Worm (Caenorhabditis elegans) whole organism, L4/young adult: Measurements from ENCODE around the gene C50A2.7.
"Not testable (repeated sequence)": the region's sequence is repeated elsewhere in the genome, so short reads cannot be mapped to it uniquely, and the experiment has no call there.

Experiments
- W03F9.2 ChIP-seq: fragments of 150-350 bp; optimal IDR thresholded peaks from 2 replicates; lab custom pipeline; 2014; ENCODE audit warnings: missing biosample characterization, missing genetic modification characterization
- dao-5 ChIP-seq: sonication (generic microtip); optimal IDR thresholded peaks from 2 replicates; lab custom pipeline; 2016; ENCODE audit warnings: missing genotype, missing genetic modification characterization, moderate library complexity, missing compliant biosample characterization
- him-1 ChIP-seq: sonication (generic microtip); optimal IDR thresholded peaks from 2 replicates; lab custom pipeline; 2016; ENCODE audit warnings: missing genotype, missing genetic modification reagents, missing genetic modification characterization, missing compliant biosample characterization

Gene C50A2.7

ce11 chrIV:1160386-1160785, 2.8 kb upstream of the C50A2.7 start, which contains the start of gene ets-8:
Gene ets-8 (minus strand): TSS chrIV:1160486.
- no peak for TF ChIP-seq W03F9.2 (tag; lab: Kevin White, UChicago)
- no peak for TF ChIP-seq him-1 (tag; lab: Kevin White, UChicago)
- TF ChIP-seq dao-5 (tag; lab: Kevin White, UChicago): no peak

DNA sequence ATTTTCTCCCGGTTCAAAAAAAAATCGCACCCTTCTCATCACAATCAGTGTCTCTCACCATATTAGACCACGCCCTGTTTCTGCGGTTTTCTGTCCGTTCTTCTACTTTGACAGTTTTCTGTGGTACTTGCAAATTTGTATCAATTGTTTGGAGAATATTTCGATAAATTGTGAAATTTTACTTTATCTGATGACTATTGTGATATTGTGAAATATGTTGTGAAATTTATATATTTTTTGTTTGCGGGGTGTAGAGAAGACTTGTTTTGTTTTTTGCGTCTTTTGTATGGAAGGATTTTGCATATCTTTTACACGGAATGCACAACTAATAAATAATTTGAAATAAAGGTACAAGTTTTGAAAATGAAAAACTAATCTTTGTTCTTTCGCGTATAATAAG, 4.1 kb downstream of the C50A2.7 start:
- TF ChIP-seq him-1 (tag; lab: Kevin White, UChicago) (no peak), W03F9.2 (tag; lab: Kevin White, UChicago) (no peak), dao-5 (tag; lab: Kevin White, UChicago) (no peak)

ce11 chrIV:1168311-1168965, 5.2 kb downstream of the C50A2.7 start:
- TF ChIP-seq dao-5 (tag; lab: Kevin White, UChicago) (no peak), W03F9.2 (tag; lab: Kevin White, UChicago) (no peak), him-1 (tag; lab: Kevin White, UChicago) (no peak)

DNA sequence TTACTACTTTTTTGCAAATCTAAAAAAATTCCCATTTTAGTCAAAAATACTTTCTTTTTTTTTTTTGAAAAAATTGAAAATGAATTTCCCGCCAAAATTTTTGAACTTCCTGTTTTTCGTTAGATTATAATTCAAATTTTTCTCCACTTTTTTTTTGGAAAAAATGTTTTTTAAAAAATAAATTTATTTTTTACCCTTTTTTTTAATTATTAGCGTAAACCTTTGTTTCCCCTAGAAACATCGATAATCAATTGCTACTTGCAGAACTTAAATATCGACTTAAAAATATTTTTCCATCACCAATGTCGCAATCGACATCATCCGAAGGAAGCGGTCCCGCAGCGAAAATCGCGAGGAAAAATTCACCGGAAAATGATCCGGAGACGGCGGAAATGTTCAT, 7.2 kb downstream of the C50A2.7 start, which contains the start of gene cec-2:
Gene cec-2 (plus strand): TSS at position 301 of the 400 bp plus-strand sequence.
- TF ChIP-seq W03F9.2 (tag; lab: Kevin White, UChicago): no peak
- no peak for TF ChIP-seq dao-5 (tag; lab: Kevin White, UChicago)
- TF ChIP-seq him-1 (tag; lab: Kevin White, UChicago): no peak

DNA sequence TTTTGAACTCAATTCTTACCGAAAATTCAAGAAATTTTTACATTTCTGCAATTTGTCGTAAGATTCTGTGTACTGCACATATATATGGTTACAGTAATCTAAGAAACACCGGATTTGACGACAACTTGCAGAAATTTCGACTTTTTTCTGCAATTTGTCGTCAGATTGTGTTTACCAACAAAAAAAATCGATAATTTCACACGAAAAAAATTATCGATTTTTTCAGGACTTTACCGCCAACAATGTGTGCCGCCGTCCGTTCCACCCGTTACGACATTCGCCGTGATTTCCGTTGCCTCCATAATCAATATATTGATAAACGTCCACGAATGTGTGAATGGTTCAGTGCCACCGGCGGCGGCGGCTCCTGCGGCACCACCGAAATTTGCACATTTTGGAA, 11.2 kb downstream of the C50A2.7 start:
- no peak for TF ChIP-seq W03F9.2 (tag; lab: Kevin White, UChicago)
- TF ChIP-seq him-1 (tag; lab: Kevin White, UChicago): no peak
- TF ChIP-seq dao-5 (tag; lab: Kevin White, UChicago): no peak

DNA sequence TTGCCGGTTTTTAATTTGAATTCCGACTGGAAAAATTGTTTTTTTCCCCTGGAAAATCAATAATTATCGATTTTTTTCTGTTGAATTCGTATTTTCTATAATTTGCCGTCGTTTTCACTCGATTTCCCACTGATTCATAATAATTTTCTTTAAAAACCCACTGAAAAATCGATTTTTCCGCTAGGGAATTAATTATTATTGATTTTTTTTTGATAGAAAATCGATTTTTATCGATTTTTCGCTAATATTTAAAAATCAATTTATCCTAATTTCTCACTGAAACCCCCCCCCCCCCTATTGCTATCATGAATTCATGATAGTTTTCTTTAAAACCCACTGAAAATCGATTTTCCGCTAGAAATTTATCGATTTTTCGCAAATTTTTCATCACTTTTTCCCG, 13.4 kb downstream of the C50A2.7 start:
- TF ChIP-seq W03F9.2 (tag; lab: Kevin White, UChicago) (no peak), him-1 (tag; lab: Kevin White, UChicago) (no peak), dao-5 (tag; lab: Kevin White, UChicago) (no peak)

DNA sequence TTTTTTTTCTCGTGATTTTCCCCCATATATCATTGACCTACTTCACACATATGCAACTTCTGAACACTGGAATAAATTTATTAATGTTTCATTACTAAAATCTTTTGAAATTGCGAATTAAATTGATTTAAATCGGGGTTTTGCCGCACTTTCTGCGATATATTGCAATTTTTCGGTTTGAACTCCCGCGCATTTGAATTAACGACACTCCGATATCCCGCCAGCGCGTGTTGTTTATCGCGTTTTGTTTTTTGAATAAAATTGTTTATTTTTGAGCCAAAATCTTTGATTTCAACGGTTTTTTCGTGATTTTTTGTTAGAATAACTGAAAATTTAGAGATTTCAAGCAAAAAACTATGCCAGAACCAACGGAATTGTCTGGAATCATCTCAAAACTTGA, 14.5 kb downstream of the C50A2.7 start, which contains the start of gene Y104H12D.2:
Gene Y104H12D.2 (plus strand): TSS at position 340 of the 400 bp plus-strand sequence.
- TF ChIP-seq W03F9.2 (tag; lab: Kevin White, UChicago) (no peak), him-1 (tag; lab: Kevin White, UChicago) (no peak), dao-5 (tag; lab: Kevin White, UChicago) (no peak)

DNA sequence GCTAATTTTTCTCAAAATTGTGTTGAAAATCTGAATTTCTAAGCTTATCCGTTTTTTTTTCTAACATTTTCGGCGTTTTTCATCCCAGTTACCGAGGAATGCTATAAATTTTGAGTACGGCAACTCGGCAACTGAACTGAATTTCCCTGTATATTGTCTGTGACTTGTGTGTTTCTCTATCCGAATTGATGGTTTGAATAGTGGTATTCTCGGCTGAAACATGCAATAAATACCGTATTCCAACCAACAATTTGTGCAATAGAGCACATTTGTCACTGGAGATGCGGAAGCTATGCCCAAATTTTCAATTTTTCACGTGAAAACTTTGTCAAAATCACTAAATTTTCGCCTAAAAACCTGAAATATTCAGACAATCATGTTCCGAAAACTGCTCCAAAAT, 19.1 kb downstream of the C50A2.7 start, which contains the start of gene rmif-2:
Gene rmif-2 (plus strand): TSS at position 301 of the 400 bp plus-strand sequence.
- not testable (repeated sequence) for TF ChIP-seq him-1, W03F9.2, dao-5 (tag; lab: Kevin White, UChicago)

ce11 chrIV:1187502-1187901, 24.3 kb downstream of the C50A2.7 start, which contains the start of gene mdt-20:
Gene mdt-20 (plus strand): TSS chrIV:1187802.
- TF ChIP-seq dao-5, W03F9.2, him-1 (tag; lab: Kevin White, UChicago): not testable (repeated sequence)

DNA sequence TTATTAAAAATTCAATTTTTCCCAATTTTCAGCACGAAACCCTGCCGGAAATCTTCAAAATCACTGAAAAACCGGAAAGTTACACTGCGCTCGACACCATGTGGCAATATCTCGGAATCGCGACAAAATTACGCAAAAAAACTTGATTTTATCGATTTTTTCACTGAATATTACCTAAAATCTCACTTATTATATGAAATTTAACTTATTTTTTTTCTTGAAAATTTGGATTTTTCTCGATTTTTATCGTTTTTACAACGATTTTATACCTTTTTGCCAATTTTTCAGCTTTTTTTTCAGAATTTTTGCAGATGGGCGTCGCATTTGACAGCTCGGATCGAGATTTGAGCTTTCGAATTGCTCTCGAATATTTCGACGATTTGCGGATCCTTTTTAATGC, 29.5 kb downstream of the C50A2.7 start, which contains the start of gene spl-3:
Gene spl-3 (plus strand): TSS at position 301 of the 400 bp plus-strand sequence.
- no peak for TF ChIP-seq dao-5 (tag; lab: Kevin White, UChicago)
- no peak for TF ChIP-seq W03F9.2 (tag; lab: Kevin White, UChicago)
- TF ChIP-seq him-1 (tag; lab: Kevin White, UChicago): no peak

DNA sequence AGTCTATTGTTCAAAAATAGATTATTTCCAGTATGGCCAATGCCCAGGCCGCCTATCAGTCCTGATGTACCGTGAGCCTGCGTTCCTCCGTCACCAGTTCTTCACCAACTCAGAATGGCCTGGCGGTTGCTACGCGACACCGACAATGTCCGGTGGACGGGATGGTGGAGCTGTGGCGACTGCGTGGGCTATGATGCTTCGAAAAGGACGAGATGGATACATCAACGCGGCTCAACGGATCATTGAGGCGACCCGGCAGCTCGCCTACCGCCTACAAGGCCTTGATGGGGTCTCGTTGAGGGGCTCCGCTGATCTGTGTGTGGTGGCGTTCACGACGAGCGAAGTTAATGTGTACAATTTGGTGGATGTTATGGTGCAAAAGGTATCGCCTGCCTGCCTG, 36.3 kb downstream of the C50A2.7 start:
- TF ChIP-seq dao-5 (tag; lab: Kevin White, UChicago): no peak
- no peak for TF ChIP-seq W03F9.2 (tag; lab: Kevin White, UChicago)
- TF ChIP-seq him-1 (tag; lab: Kevin White, UChicago): no peak

DNA sequence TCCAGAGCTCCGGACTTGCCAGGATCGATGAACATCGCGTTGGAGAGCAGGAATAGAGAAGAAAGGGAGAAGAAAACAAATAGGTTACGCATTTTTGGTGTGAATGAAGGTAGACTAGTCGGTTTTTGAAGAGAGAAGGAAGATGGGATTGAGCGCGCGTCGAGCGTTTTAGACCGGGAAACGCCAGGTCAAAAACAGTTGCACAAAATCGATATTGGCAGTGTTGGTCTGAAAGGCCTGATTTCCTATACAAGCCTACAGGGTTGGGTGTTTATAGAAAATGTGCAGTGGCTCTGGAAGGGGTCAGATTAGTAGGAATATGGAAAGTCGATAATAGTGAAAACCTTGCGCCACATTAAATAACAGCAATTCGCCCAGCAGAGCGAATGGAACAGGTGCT, 41.6 kb downstream of the C50A2.7 start, which contains the start of gene dsl-2:
Gene dsl-2 (minus strand): TSS at position 101 of the 400 bp plus-strand sequence.
- TF ChIP-seq W03F9.2 (tag; lab: Kevin White, UChicago) (no peak), him-1 (tag; lab: Kevin White, UChicago) (no peak), dao-5 (tag; lab: Kevin White, UChicago) (no peak)

DNA sequence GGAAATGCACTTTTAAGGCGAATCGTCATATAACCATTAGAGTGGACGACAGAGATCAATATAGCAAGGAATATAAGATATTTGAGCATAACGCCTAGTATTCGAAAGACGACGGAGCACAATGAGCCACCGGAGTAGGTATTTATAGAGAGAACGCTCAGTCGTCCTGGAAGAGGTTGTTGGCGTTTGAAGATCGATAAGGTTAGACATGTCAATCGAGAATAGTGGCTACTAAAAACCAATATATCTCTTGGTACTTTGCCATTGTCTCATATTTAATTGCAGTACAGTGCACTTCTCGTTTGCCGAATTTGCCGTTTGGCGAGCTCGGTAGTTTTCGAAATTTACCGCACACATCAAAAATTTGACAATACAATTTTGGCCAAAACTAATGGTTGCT, 44.8 kb downstream of the C50A2.7 start, which contains the start of gene dsl-1:
Gene dsl-1 (minus strand): TSS at position 101 of the 400 bp plus-strand sequence.
- no peak for TF ChIP-seq him-1 (tag; lab: Kevin White, UChicago)
- no peak for TF ChIP-seq dao-5 (tag; lab: Kevin White, UChicago)
- no peak for TF ChIP-seq W03F9.2 (tag; lab: Kevin White, UChicago)
